Worm (Caenorhabditis elegans): ENCODE results near the gene F11A5.17.

- TF ChIP-seq ama-1 (optimal IDR thresholded peaks at IDR 0.05) = no peak
- no peak for TF ChIP-seq hlh-30 (tag; optimal IDR thresholded peaks at IDR 0.05; ENCODE audit: insufficient read depth)
- no peak for TF ChIP-seq sdc-2 (tag; optimal IDR thresholded peaks at IDR 0.05)
- no peak for TF ChIP-seq tbx-2 (tag; optimal IDR thresholded peaks at IDR 0.05)
- TF ChIP-seq nhr-11 (tag; optimal IDR thresholded peaks at IDR 0.05) = no peak
- TF ChIP-seq pat-9 (tag; optimal IDR thresholded peaks at IDR 0.05) = no peak
- TF ChIP-seq hlh-8 (tag; optimal IDR thresholded peaks at IDR 0.05) = no peak
- TF ChIP-seq pag-3 (tag; optimal IDR thresholded peaks at IDR 0.05; ENCODE audit: borderline replicate concordance) = no peak
- TF ChIP-seq dve-1 (tag; optimal IDR thresholded peaks at IDR 0.05) = no peak
- TF ChIP-seq ztf-16 (tag; optimal IDR thresholded peaks at IDR 0.05) = no peak
Measured at ce11 chrV:16235647-16236046, 33.8 kb downstream of the F11A5.17 start, which contains the start of gene srh-98.
